Fruit fly (Drosophila melanogaster) Kc167 (cell line): ENCODE measurements around the gene Mocs2B.
"Not testable (repeated sequence)": the region's sequence is repeated elsewhere in the genome, so short reads cannot be mapped to it uniquely, and the experiment has no call there.

Experiments used
- Myc ChIP-seq: fragments of >200 bp; optimal IDR thresholded peaks from 2 replicates; lab custom pipeline; 2017; ENCODE audit warnings: missing external identifiers
- Sin3A ChIP-seq: fragments of >200 bp; optimal IDR thresholded peaks from 2 replicates; lab custom pipeline; 2018; ENCODE audit warnings: missing external identifiers
- h ChIP-seq: fragments of >200 bp; optimal IDR thresholded peaks from 3 replicates; lab custom pipeline; 2018; ENCODE audit warnings: missing external identifiers
- insv ChIP-seq: fragments of >200 bp; optimal IDR thresholded peaks from 3 replicates; lab custom pipeline; 2018; ENCODE audit warnings: missing external identifiers
- psq ChIP-seq: fragments of >200 bp; optimal IDR thresholded peaks from 2 replicates; lab custom pipeline; 2017; ENCODE audit warnings: missing external identifiers
- ttk ChIP-seq: sonication (Bioruptor generic); optimal IDR thresholded peaks from 2 replicates; lab custom pipeline; 2017; ENCODE audit warnings: missing external identifiers

Mocs2B gene

DNA sequence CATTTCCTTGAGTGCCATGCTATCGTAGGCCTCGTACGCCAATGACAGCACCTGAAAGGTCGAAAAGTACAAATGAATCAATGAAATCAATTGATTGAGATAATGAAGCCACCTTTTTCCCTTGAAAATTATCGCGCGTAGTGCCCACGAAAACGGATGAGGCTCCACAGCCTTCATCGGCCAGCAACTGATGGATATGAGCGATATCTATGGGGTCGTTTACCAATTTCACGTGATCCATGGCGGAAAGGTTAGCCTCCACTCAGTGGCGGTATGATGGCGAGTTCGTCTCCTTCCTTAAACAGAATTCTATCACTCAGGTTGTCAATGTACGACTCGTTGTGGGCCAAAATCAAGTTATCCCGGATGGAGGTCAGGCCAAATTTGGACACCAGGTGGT lies 336 bp downstream of the Mocs2B start:
- TF ChIP-seq h (lab: Kevin White, UChicago) (no peak), insv (lab: Kevin White, UChicago) (no peak), ttk (no peak), Myc (lab: Kevin White, UChicago) (no peak), Sin3A (lab: Kevin White, UChicago) (no peak), psq (lab: Kevin White, UChicago) (no peak)

DNA sequence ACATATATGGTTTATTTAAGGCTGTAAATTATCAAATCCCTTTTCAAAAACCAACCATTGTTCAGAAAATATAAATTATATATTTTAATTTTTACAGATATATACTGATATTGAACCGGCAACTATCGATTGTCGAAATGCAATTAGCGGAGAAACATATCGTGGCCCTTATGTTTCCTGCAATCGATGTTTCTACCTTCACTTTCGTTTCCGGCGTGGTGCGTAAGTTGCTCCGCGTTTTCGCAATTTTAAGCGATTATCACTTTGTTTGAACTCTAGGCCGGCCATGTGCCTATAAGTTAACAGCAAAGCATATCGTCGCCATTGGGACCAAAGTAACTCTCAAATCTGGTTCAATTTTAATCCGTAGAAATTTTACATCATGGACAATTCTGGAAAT lies 3.9 kb downstream of the Mocs2B start, which contains the start of gene vig2:
Gene vig2 (plus strand): TSS at position 112 of the 400 bp plus-strand sequence.
- not testable (repeated sequence) for TF ChIP-seq Myc, psq, h (lab: Kevin White, UChicago)

DNA sequence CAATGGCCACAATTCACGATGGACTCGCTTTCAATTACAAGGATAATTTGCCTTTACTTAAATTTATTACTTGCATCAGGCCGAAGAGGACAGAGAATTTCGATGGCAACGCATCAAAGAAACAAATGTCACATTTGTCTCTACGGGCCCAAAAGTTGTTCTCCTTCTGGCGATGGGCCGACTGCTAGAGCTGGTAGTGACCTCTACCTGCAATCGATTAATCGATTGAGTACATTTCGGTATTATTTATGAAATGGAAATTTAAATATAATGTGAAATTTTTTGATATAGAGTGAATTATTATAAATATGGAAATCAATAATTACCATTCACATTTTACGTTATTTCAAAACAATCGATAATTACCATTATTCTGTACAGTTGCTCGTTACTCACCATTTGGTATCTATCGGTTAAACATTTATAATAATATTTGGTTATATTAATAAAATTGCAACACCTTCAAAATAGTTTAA lies 4.4 kb downstream of the Mocs2B start, which contains the start of the genes CG31510 and TTLL5:
Gene CG31510 (minus strand): TSS at position 185 of the 476 bp plus-strand sequence.
Gene TTLL5 (minus strand): TSS at position 185 of the 476 bp plus-strand sequence.
- peak; percentile 19 for TF ChIP-seq Sin3A (lab: Kevin White, UChicago)
- no peak for TF ChIP-seq Myc (lab: Kevin White, UChicago)

DNA sequence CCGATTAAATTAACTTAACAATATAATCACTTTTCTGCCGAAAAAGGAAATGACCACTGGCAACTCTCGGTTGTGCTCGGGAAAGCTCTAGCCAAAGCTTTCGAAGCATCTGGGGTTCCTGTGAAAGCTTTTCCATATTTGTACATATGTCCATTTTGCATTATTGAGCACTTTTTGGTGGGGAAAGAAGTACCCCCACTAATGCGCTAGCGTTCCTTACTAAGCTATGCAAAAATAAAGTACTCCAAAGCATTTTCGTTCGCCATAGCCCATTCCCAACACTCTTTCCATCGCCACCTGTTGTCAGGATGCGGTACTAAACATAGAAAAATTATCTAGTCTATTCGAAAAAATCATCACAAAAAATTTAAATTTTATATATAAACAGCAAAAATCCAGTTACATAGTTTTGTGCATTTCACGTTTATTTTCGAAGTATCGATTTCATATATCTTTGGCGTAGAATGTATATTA lies 14.7 kb downstream of the Mocs2B start, which contains the start of gene Nepl16:
Gene Nepl16 (minus strand): TSS at position 51 of the 474 bp plus-strand sequence.
- TF ChIP-seq Sin3A (lab: Kevin White, UChicago) = no peak
- TF ChIP-seq insv (lab: Kevin White, UChicago) = no peak
- TF ChIP-seq psq (lab: Kevin White, UChicago) = no peak
- no peak for TF ChIP-seq Myc (lab: Kevin White, UChicago)
- no peak for TF ChIP-seq ttk
- TF ChIP-seq h (lab: Kevin White, UChicago) = peak; percentile 80

DNA sequence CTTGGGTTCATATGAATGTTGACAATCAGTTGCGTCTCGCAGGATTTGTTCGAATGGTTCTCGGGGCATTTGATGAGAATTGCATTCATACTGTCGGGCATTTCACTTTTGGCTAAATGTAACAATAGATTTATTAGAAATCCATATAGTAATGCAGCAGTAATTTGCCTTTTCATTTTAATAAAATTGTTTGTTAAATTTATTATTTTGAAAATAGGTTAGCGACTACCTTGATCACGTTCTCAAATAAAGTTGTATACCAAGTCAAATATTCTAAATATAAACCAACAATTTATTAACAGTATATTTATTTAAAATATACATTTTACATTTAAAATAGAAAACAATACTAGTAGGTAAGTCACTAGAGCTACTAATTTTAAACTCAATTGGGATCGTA lies 18.2 kb downstream of the Mocs2B start, which contains the start of gene CG34027:
Gene CG34027 (minus strand): TSS at position 101 of the 400 bp plus-strand sequence.
- TF ChIP-seq psq (lab: Kevin White, UChicago) (no peak), ttk (no peak), h (lab: Kevin White, UChicago) (no peak), Myc (lab: Kevin White, UChicago) (no peak), insv (lab: Kevin White, UChicago) (no peak), Sin3A (lab: Kevin White, UChicago) (no peak)

DNA sequence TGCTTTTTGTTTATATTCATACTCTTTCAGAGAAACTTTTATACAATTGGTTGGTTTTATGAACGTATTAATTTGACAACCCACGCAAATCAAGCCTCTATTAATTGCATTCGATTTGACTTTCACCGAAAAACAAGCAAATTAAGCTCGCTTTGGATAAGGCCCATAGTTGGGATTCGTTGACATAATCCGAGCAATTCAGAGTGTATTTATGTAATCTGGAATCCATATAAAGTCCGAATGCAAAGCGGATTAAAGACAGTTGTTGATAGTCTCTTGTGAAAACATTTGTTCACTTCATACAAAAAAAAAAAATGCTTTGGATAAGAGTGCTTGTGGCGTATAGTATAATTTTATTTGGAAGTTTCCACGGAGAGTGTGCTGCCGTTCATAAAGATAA lies 24.9 kb downstream of the Mocs2B start, which contains the start of gene CG45095:
Gene CG45095 (plus strand): TSS at position 301 of the 400 bp plus-strand sequence.
- TF ChIP-seq insv (lab: Kevin White, UChicago) (no peak), h (lab: Kevin White, UChicago) (no peak), Sin3A (lab: Kevin White, UChicago) (no peak), ttk (no peak), psq (lab: Kevin White, UChicago) (no peak), Myc (lab: Kevin White, UChicago) (no peak)

DNA sequence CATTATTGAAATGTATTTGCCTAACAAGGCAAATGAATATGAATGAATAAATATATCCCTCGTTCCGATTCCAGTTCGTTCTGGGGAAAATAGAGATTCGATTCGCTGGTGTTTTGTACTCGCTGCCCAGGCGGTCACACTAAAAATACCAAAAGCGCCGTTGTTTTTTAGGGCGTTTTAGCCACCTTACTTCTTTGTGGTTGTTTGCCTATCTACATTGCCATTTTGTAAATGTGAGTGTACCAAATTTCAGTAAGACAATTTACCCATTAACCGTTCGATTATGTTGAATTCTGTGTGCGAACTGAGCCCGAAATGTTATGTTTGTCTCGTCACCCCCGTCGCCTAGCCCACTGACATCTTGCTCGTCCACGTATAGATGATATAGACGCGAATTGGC lies 29.7 kb downstream of the Mocs2B start, which contains the start of the genes CG33095 and CG33096:
Gene CG33095 (plus strand): TSS at position 187 of the 400 bp plus-strand sequence.
Gene CG33096 (plus strand): TSS at position 187 of the 400 bp plus-strand sequence.
- TF ChIP-seq ttk (no peak), insv (lab: Kevin White, UChicago) (no peak), Sin3A (lab: Kevin White, UChicago) (no peak), psq (lab: Kevin White, UChicago) (no peak), h (lab: Kevin White, UChicago) (no peak), Myc (lab: Kevin White, UChicago) (no peak)

DNA sequence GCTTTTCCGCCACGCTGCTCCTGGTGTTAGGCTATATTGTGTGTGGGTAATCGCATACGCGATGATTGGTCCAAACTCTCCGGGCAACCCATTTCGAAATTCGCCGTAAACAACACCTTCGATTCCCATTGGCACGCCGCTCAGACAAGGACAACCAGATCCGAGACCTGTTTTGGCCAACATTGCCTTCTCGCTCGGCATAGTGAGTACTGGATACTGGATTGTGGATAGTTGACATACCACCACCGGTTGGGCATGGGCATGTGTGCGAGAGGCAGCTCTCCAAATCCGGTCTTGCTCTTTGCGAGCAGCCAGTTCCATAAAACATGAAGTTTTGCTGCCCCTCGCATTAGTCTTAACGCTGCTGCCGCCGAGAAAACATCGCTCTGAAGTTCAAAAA lies 32.5 kb downstream of the Mocs2B start, which contains the start of gene fd96Cb:
Gene fd96Cb (plus strand): TSS at position 374 of the 400 bp plus-strand sequence.
- no peak for TF ChIP-seq psq (lab: Kevin White, UChicago)

DNA sequence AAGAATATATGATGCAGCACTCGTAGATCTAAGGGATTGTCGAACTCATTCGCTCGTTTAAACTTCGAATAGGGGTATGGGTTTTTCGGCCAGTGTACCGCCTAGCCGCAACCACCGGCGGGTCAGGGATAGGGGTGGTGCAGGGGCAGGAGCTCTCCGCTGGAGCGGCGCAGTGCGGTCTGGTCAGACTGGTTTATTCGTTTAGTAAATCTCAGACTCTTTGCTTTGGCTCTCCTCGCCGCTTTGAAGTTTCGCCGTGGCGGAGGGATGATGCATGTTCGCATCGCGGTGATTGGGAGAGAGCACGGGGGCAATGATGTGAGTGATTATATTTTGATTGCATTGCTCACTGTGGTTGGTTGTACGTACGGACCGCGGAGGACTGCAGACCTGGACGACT lies 44.8 kb downstream of the Mocs2B start, which contains the start of gene fd96Ca:
Gene fd96Ca (plus strand): TSS at position 337 of the 400 bp plus-strand sequence.
- no peak for TF ChIP-seq insv (lab: Kevin White, UChicago)
- TF ChIP-seq h (lab: Kevin White, UChicago) = no peak
- TF ChIP-seq Myc (lab: Kevin White, UChicago) = no peak
- no peak for TF ChIP-seq psq (lab: Kevin White, UChicago)
- no peak for TF ChIP-seq ttk
- TF ChIP-seq Sin3A (lab: Kevin White, UChicago) = no peak

DNA sequence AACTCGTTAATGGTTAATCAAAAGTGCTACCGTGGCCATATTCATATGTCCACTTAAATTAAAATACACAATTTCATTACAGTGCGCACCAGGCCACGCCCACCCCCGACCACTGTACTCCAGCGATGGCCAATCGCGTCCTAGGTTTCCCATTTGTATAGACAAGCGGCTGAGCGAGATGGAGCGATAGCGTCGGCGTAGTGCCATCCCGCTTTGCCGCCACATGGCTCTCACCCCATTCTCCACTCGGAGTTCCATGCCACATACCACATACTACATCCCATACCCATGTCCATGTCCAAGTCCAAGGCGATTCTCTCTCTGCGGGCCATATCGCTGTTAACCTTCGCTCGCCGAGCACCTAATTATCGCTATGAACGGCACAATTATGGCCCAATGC lies 46.7 kb downstream of the Mocs2B start:
- TF ChIP-seq Sin3A (lab: Kevin White, UChicago) = no peak
- no peak for TF ChIP-seq psq (lab: Kevin White, UChicago)
- TF ChIP-seq insv (lab: Kevin White, UChicago) = no peak
- TF ChIP-seq h (lab: Kevin White, UChicago) = no peak
- no peak for TF ChIP-seq ttk
- TF ChIP-seq Myc (lab: Kevin White, UChicago) = no peak

DNA sequence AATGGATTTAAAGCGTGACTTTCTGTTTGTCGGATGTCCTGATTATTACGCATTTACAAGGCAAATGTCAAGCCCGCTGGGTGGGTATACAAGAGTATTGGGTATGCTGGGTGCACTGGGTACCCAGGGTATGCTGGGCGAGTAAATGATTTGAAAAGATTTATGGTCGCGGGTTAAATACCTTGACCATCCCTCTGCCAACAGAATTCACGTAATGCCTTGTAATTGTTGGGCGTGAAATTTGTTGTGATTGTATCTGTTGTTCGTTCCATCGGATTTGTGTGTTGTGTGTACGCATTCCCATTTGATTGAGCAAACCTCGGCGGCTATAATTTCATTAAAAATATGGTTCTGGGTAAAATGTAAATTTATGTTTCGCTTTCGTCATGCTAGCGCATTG lies 48.5 kb downstream of the Mocs2B start:
- TF ChIP-seq Myc (lab: Kevin White, UChicago) = no peak
- no peak for TF ChIP-seq psq (lab: Kevin White, UChicago)
- no peak for TF ChIP-seq Sin3A (lab: Kevin White, UChicago)
- no peak for TF ChIP-seq h (lab: Kevin White, UChicago)
- TF ChIP-seq ttk = no peak
- no peak for TF ChIP-seq insv (lab: Kevin White, UChicago)

DNA sequence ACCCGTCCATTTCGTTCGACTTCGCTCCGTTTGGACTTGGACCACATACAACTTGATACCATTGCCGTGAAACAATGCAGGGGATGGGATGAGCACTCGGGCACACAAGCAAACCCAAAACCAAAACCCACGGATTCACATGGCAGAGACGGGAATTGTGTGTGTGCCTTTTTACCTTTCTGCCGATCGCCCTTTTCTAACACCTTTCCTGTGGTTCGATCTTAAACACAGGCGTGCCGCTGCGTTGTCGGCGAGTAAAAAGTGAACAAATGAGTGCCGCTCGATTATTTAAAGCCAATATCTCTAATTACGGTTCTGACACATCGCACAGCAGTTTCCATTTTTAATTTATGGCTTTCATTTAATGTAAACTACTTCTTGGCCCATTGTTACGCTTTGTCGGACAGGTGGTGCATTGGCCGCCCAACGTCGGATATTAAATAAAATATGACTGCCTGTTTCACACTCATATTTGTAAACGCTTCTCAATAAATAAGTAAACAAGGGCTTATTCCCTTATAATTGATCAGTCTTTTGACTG lies 49.8 kb downstream of the Mocs2B start:
- TF ChIP-seq psq (lab: Kevin White, UChicago) (no peak), Myc (lab: Kevin White, UChicago) (no peak), h (lab: Kevin White, UChicago) (no peak), Sin3A (lab: Kevin White, UChicago) (no peak), insv (lab: Kevin White, UChicago) (no peak), ttk (no peak)
